Worm (Caenorhabditis elegans) whole organism, L3 larva: ENCODE measurements around the gene F54D10.4.

Experiments
- jun-1 ChIP-seq: fragments of 150-350 bp; optimal IDR thresholded peaks from 2 replicates; lab custom pipeline; 2014; ENCODE audit warnings: missing biosample characterization, missing genetic modification reagents, missing genetic modification characterization
- nhr-11 ChIP-seq: fragments of 150-350 bp; optimal IDR thresholded peaks from 2 replicates; lab custom pipeline; 2014; ENCODE audit warnings: missing biosample characterization, missing genetic modification characterization
- nhr-25 ChIP-seq: sonication (generic microtip); optimal IDR thresholded peaks from 2 replicates; lab custom pipeline; 2017; ENCODE audit warnings: missing biosample characterization, missing genetic modification characterization

DNA sequence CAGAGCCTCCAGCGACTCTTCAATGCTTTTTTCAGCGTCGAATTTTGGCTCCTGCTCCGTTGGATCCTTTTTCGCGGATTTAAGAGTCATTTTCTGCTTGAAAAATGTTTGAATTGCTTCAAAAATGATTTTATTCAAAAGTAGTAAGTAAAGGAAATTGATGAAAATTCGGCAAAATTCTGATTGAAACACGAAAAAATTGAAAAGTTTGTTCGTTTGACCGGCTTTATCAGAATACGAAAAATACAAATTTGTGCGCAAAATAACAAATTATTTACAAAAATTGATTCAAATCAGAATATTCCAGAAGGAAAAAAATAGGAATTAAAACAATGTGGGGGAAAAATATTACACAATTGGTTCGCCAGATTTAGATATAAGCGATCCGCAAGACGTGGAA lies at the start of gene F54D10.4:
- TF ChIP-seq nhr-25 (tag; lab: Kevin White, UChicago) (no peak), jun-1 (tag; lab: Kevin White, UChicago) (no peak), nhr-11 (tag; lab: Kevin White, UChicago) (no peak)
